Worm (Caenorhabditis elegans) whole organism, early embryonic: ENCODE measurements around the gene nhr-25.
"Not testable (repeated sequence)": the region's sequence is repeated elsewhere in the genome, so short reads cannot be mapped to it uniquely, and the experiment has no call there.

Experiments
- F13C5.2 ChIP-seq: sonication (generic microtip); optimal IDR thresholded peaks from 2 replicates; lab custom pipeline; 2017; ENCODE audit warnings: mild to moderate bottlenecking, missing genetic modification characterization, inconsistent platforms, missing compliant biosample characterization
- ama-1 ChIP-seq: fragments of 150-350 bp; optimal IDR thresholded peaks from 2 replicates; lab custom pipeline; 2014
- flt-1 ChIP-seq: fragments of 200-800 bp; sonication (Bioruptor generic); IDR thresholded peaks from 2 replicates; pipeline ENCODE4 v1.3.6; 2022; ENCODE audit warnings: missing genetic modification characterization, missing compliant biosample characterization
- hmg-4 ChIP-seq: fragments of 200-800 bp; sonication (Bioruptor generic); optimal IDR thresholded peaks from 2 replicates; lab custom pipeline; 2018; ENCODE audit warnings: mild to moderate bottlenecking, missing genetic modification characterization, missing compliant biosample characterization
- scrt-1 ChIP-seq: fragments of 200-800 bp; sonication (Bioruptor generic); IDR thresholded peaks from 2 replicates; pipeline ENCODE4 v1.3.6; 2022; ENCODE audit warnings: missing genetic modification characterization, missing compliant biosample characterization
- tbx-11 ChIP-seq: fragments of 200-800 bp; sonication (Bioruptor generic); IDR thresholded peaks from 2 replicates; pipeline ENCODE4 v1.3.6; 2022; ENCODE audit warnings: missing genetic modification characterization, missing compliant biosample characterization

ce11 chrX:13046324-13046723 lies 38.0 kb downstream of the nhr-25 start:
- TF ChIP-seq F13C5.2 (tag; lab: Kevin White, UChicago) = peak; percentile 96
- TF ChIP-seq ama-1 (lab: Kevin White, UChicago) = not testable (repeated sequence)
- TF ChIP-seq scrt-1 (GFP tag; lab: Robert Waterston, UW) = peak; percentile 95
- TF ChIP-seq hmg-4 = peak; percentile 96
- peak; percentile 95 for TF ChIP-seq tbx-11 (GFP tag; lab: Robert Waterston, UW)
- peak; percentile 88 for TF ChIP-seq flt-1 (GFP tag; lab: Robert Waterston, UW)
